Worm (Caenorhabditis elegans): ENCODE measurements around the gene B0303.14.

ce11 chrIII:8744765-8745164, 28.8 kb upstream of the B0303.14 start:
- TF ChIP-seq med-1 (GFP tag; optimal IDR thresholded peaks at IDR 0.05; ENCODE audit: insufficient read depth) (no peak), ztf-23 (GFP tag; IDR thresholded peaks at IDR 0.05) (no peak), cog-1 (tag; optimal IDR thresholded peaks at IDR 0.05) (no peak), T22C8.4 (GFP tag; IDR thresholded peaks at IDR 0.05) (no peak), klf-2 (GFP tag; conservative IDR thresholded peaks at IDR 0.05) (no peak), flt-1 (GFP tag; IDR thresholded peaks at IDR 0.05) (no peak), ztf-29 (GFP tag; IDR thresholded peaks at IDR 0.05) (no peak), ref-1 (GFP tag; conservative IDR thresholded peaks at IDR 0.05) (no peak)
